ENCODE assay signal across 6 fruit fly cellular contexts in genomic region chr3L:21891307-21891774, dm6.
TF ChIP-seq lines count a peak whose summit lies in the region.

No protein-coding gene starts in this region.

- no peak for TF ChIP-seq CTCF in whole organism, embryonic (GFP tag; optimal IDR thresholded peaks at IDR 0.05; lab: Kevin White, UChicago)

TF ChIP-seq in whole organism, 6 proteins besides CTCF, POLR2A, EP300 and RAD21:
- TF ChIP-seq EcR (GFP tag; optimal IDR thresholded peaks at IDR 0.05; lab: Kevin White, UChicago), result peak; percentile 17 to 54
- TF ChIP-seq psq (optimal IDR thresholded peaks at IDR 0.05; lab: Kevin White, UChicago), result no peak
- no peak for TF ChIP-seq usp (GFP tag; optimal IDR thresholded peaks at IDR 0.05; lab: Kevin White, UChicago)
- TF ChIP-seq pan (optimal IDR thresholded peaks at IDR 0.05; lab: Kevin White, UChicago), result no peak
- TF ChIP-seq CG8478 (optimal IDR thresholded peaks at IDR 0.05; lab: Kevin White, UChicago), result no peak
- no peak for TF ChIP-seq Dll (optimal IDR thresholded peaks at IDR 0.05; lab: Kevin White, UChicago)

TF ChIP-seq in whole organism, adult, 20 proteins besides CTCF, POLR2A, EP300 and RAD21 (continues in another document):
- no peak for TF ChIP-seq Mnt (GFP tag; optimal IDR thresholded peaks at IDR 0.05; lab: Kevin White, UChicago)
- TF ChIP-seq kay (GFP tag; lab: Kevin White, UChicago; ENCODE audit: borderline replicate concordance), result no peak
- TF ChIP-seq CG11617 (GFP tag; optimal IDR thresholded peaks at IDR 0.05; lab: Kevin White, UChicago), result peak; percentile 52
- peak; percentile 74 for TF ChIP-seq CG33017 (tag; optimal IDR thresholded peaks at IDR 0.05; lab: Kevin White, UChicago)
- TF ChIP-seq Crg-1 (GFP tag; optimal IDR thresholded peaks at IDR 0.05; lab: Kevin White, UChicago), result no peak
- TF ChIP-seq bab1 (GFP tag; optimal IDR thresholded peaks at IDR 0.05; lab: Kevin White, UChicago), result peak; percentile 69
- no peak for TF ChIP-seq CG1620 (GFP tag; optimal IDR thresholded peaks at IDR 0.05; lab: Kevin White, UChicago)
- TF ChIP-seq CG5204 (GFP tag; optimal IDR thresholded peaks at IDR 0.05; lab: Kevin White, UChicago), result peak; percentile 50
- TF ChIP-seq CG7045 (GFP tag; optimal IDR thresholded peaks at IDR 0.05; lab: Kevin White, UChicago), result peak; percentile 67
- no peak for TF ChIP-seq CG12768 (GFP tag; optimal IDR thresholded peaks at IDR 0.05; lab: Kevin White, UChicago)
- TF ChIP-seq tj (GFP tag; optimal IDR thresholded peaks at IDR 0.05; lab: Kevin White, UChicago), result peak; percentile 90
- no peak for TF ChIP-seq cnc (optimal IDR thresholded peaks at IDR 0.05; lab: Kevin White, UChicago)
- TF ChIP-seq CG14711 (tag; optimal IDR thresholded peaks at IDR 0.05; lab: Kevin White, UChicago), result peak; percentile 73
- peak; percentile 3 for TF ChIP-seq Clk (GFP tag; optimal IDR thresholded peaks at IDR 0.05; lab: Kevin White, UChicago)
- no peak for TF ChIP-seq ovo (GFP tag; optimal IDR thresholded peaks at IDR 0.05; lab: Kevin White, UChicago)
- peak; percentile 18 for TF ChIP-seq Hr96 (GFP tag; optimal IDR thresholded peaks at IDR 0.05; lab: Kevin White, UChicago)
- TF ChIP-seq cic (GFP tag; optimal IDR thresholded peaks at IDR 0.05; lab: Kevin White, UChicago), result no peak

TF ChIP-seq in whole organism, embryonic, 481 proteins besides CTCF, POLR2A, EP300 and RAD21 (continues in another document):
- TF ChIP-seq Jarid2 (GFP tag; optimal IDR thresholded peaks at IDR 0.05; lab: Kevin White, UChicago) (no peak), BEAF-32 (GFP tag; optimal IDR thresholded peaks at IDR 0.05; lab: Kevin White, UChicago) (no peak), CG11093 (GFP tag; IDR thresholded peaks at IDR 0.05; lab: Robert Waterston, UW) (no peak), CG32532 (GFP tag; IDR thresholded peaks at IDR 0.05; lab: Robert Waterston, UW) (no peak), CG1603 (tag; optimal IDR thresholded peaks at IDR 0.05; lab: Kevin White, UChicago) (peak; percentile 28), CG17361 (GFP tag; IDR thresholded peaks at IDR 0.05; lab: Robert Waterston, UW) (0 out of 3 replicates have a peak, but pooled peaks have one; percentile 16), sisA (GFP tag; IDR thresholded peaks at IDR 0.05; lab: Robert Waterston, UW) (no peak), dmrt99B (tag; optimal IDR thresholded peaks at IDR 0.05; lab: Kevin White, UChicago) (peak; percentile 11), CG11247 (GFP tag; IDR thresholded peaks at IDR 0.05; lab: Robert Waterston, UW) (no peak), Awh (GFP tag; IDR thresholded peaks at IDR 0.05; lab: Robert Waterston, UW) (no peak), CG34376 (GFP tag; optimal IDR thresholded peaks at IDR 0.05; lab: Kevin White, UChicago) (no peak), bcd (GFP tag; optimal IDR thresholded peaks at IDR 0.05; lab: Kevin White, UChicago) (no peak), Drgx (GFP tag; IDR thresholded peaks at IDR 0.05; lab: Robert Waterston, UW) (peak; percentile 86), CG11398 (GFP tag; optimal IDR thresholded peaks at IDR 0.05; lab: Kevin White, UChicago) (no peak), Atf-2 (GFP tag; optimal IDR thresholded peaks at IDR 0.05; lab: Kevin White, UChicago) (no peak), Ptx1 (GFP tag; IDR thresholded peaks at IDR 0.05; lab: Robert Waterston, UW) (0 out of 2 replicates have a peak, but pooled peaks have one; percentile 8), CG4707 (GFP tag; optimal IDR thresholded peaks at IDR 0.05; lab: Kevin White, UChicago) (no peak), CG13296 (GFP tag; optimal IDR thresholded peaks at IDR 0.05; lab: Kevin White, UChicago) (no peak)

TF ChIP-seq in whole organism, prepupa, 60 proteins besides CTCF, POLR2A, EP300 and RAD21 (continues in another document):
- TF ChIP-seq CG32006 (GFP tag; optimal IDR thresholded peaks at IDR 0.05; lab: Kevin White, UChicago), result peak; percentile 93
- TF ChIP-seq CG6808 (GFP tag; optimal IDR thresholded peaks at IDR 0.05; lab: Kevin White, UChicago), result peak; percentile 61
- TF ChIP-seq esn (GFP tag; optimal IDR thresholded peaks at IDR 0.05; lab: Kevin White, UChicago), result peak; percentile 94
- peak; percentile 75 for TF ChIP-seq CG3032 (tag; optimal IDR thresholded peaks at IDR 0.05; lab: Kevin White, UChicago)
- TF ChIP-seq Sox102F (GFP tag; optimal IDR thresholded peaks at IDR 0.05; lab: Kevin White, UChicago), result peak; percentile 84
- TF ChIP-seq CG6854 (GFP tag; optimal IDR thresholded peaks at IDR 0.05; lab: Kevin White, UChicago), result peak; percentile 24
- TF ChIP-seq cyc (GFP tag; optimal IDR thresholded peaks at IDR 0.05; lab: Kevin White, UChicago), result peak; percentile 87
- TF ChIP-seq fkh (GFP tag; optimal IDR thresholded peaks at IDR 0.05; lab: Kevin White, UChicago), result no peak
- TF ChIP-seq Ets21C (GFP tag; optimal IDR thresholded peaks at IDR 0.05; lab: Kevin White, UChicago), result peak; percentile 84
- peak; percentile 91 for TF ChIP-seq lz (GFP tag; optimal IDR thresholded peaks at IDR 0.05; lab: Kevin White, UChicago)
- TF ChIP-seq CG3919 (GFP tag; optimal IDR thresholded peaks at IDR 0.05; lab: Kevin White, UChicago), result peak; percentile 90
- TF ChIP-seq CG8319 (GFP tag; optimal IDR thresholded peaks at IDR 0.05; lab: Kevin White, UChicago), result peak; percentile 48
- peak; percentile 95 for TF ChIP-seq svp (GFP tag; lab: Kevin White, UChicago)
- peak; percentile 85 for TF ChIP-seq Ets96B (tag; optimal IDR thresholded peaks at IDR 0.05; lab: Kevin White, UChicago)
- TF ChIP-seq CG6276 (GFP tag; optimal IDR thresholded peaks at IDR 0.05; lab: Kevin White, UChicago), result peak; percentile 88
- TF ChIP-seq achi (GFP tag; optimal IDR thresholded peaks at IDR 0.05; lab: Kevin White, UChicago), result peak; percentile 89
- TF ChIP-seq fd59A (GFP tag; optimal IDR thresholded peaks at IDR 0.05; lab: Kevin White, UChicago), result peak; percentile 63
- peak; percentile 1 for TF ChIP-seq fd85E (GFP tag; optimal IDR thresholded peaks at IDR 0.05; lab: Kevin White, UChicago)
- peak; percentile 48 to 57 for TF ChIP-seq ss (GFP tag; optimal IDR thresholded peaks at IDR 0.05; lab: Kevin White, UChicago)

TF ChIP-seq in whole organism, pupa, 21 proteins besides CTCF, POLR2A, EP300 and RAD21 (continues in another document):
- TF ChIP-seq CG15710 (tag; optimal IDR thresholded peaks at IDR 0.05; lab: Kevin White, UChicago) (peak; percentile 73), CG9948 (tag; optimal IDR thresholded peaks at IDR 0.05; lab: Kevin White, UChicago) (peak; percentile 86), CG8301 (tag; optimal IDR thresholded peaks at IDR 0.05; lab: Kevin White, UChicago) (peak; percentile 95), Pif1B (GFP tag; optimal IDR thresholded peaks at IDR 0.05; lab: Kevin White, UChicago) (peak; percentile 91), CG8159 (tag; optimal IDR thresholded peaks at IDR 0.05; lab: Kevin White, UChicago) (peak; percentile 73), gl (tag; optimal IDR thresholded peaks at IDR 0.05; lab: Kevin White, UChicago) (peak; percentile 55), D1 (tag; optimal IDR thresholded peaks at IDR 0.05; lab: Kevin White, UChicago) (peak; percentile 7), Pif1A (GFP tag; optimal IDR thresholded peaks at IDR 0.05; lab: Kevin White, UChicago) (peak; percentile 92), CG32121 (GFP tag; IDR thresholded peaks at IDR 0.05; lab: Robert Waterston, UW) (peak; percentile 89), CG34367 (tag; optimal IDR thresholded peaks at IDR 0.05; lab: Kevin White, UChicago) (peak; percentile 77), CG14655 (GFP tag; optimal IDR thresholded peaks at IDR 0.05; lab: Kevin White, UChicago) (peak; percentile 96), CG17806 (tag; optimal IDR thresholded peaks at IDR 0.05; lab: Kevin White, UChicago) (peak; percentile 84), rn (GFP tag; IDR thresholded peaks at IDR 0.05; lab: Robert Waterston, UW) (peak; percentile 61), Ets98B (GFP tag; IDR thresholded peaks at IDR 0.05; lab: Robert Waterston, UW) (peak; percentile 88), CG4496 (GFP tag; IDR thresholded peaks at IDR 0.05; lab: Robert Waterston, UW) (peak; percentile 92), EcR (GFP tag; optimal IDR thresholded peaks at IDR 0.05; lab: Kevin White, UChicago) (peak; percentile 72), Snoo (tag; optimal IDR thresholded peaks at IDR 0.05; lab: Kevin White, UChicago) (peak; percentile 78), CG10348 (GFP tag; IDR thresholded peaks at IDR 0.05; lab: Robert Waterston, UW) (0 out of 2 replicates have a peak, but pooled peaks have one; percentile 18), CG13204 (GFP tag; optimal IDR thresholded peaks at IDR 0.05; lab: Kevin White, UChicago) (peak; percentile 53)

TF ChIP-seq in whole organism, wandering third instar larva, 38 proteins besides CTCF, POLR2A, EP300 and RAD21 (continues in another document):
- peak; percentile 94 for TF ChIP-seq fru (GFP tag; optimal IDR thresholded peaks at IDR 0.05; lab: Kevin White, UChicago)
- peak; percentile 52 for TF ChIP-seq dsf (GFP tag; optimal IDR thresholded peaks at IDR 0.05; lab: Kevin White, UChicago; ENCODE audit: borderline replicate concordance)
- TF ChIP-seq CG32264 (GFP tag; optimal IDR thresholded peaks at IDR 0.05; lab: Kevin White, UChicago), result peak; percentile 91
- TF ChIP-seq tai (GFP tag; optimal IDR thresholded peaks at IDR 0.05; lab: Kevin White, UChicago), result peak; percentile 86
- TF ChIP-seq Hnf4 (GFP tag; optimal IDR thresholded peaks at IDR 0.05; lab: Kevin White, UChicago), result peak; percentile 95
- peak; percentile 90 for TF ChIP-seq sage (GFP tag; optimal IDR thresholded peaks at IDR 0.05; lab: Kevin White, UChicago)
- TF ChIP-seq Jra (GFP tag; optimal IDR thresholded peaks at IDR 0.05; lab: Kevin White, UChicago), result peak; percentile 91
- peak; percentile 72 for TF ChIP-seq CrebA (GFP tag; optimal IDR thresholded peaks at IDR 0.05; lab: Kevin White, UChicago; ENCODE audit: borderline replicate concordance)
- peak; percentile 93 for TF ChIP-seq OdsH (GFP tag; optimal IDR thresholded peaks at IDR 0.05; lab: Kevin White, UChicago)
- no peak for TF ChIP-seq jim (GFP tag; optimal IDR thresholded peaks at IDR 0.05; lab: Kevin White, UChicago)
- TF ChIP-seq br (GFP tag; optimal IDR thresholded peaks at IDR 0.05; lab: Kevin White, UChicago), result peak; percentile 95
- no peak for TF ChIP-seq Hr78 (GFP tag; optimal IDR thresholded peaks at IDR 0.05; lab: Kevin White, UChicago)
- peak; percentile 86 for TF ChIP-seq HLH106 (tag; optimal IDR thresholded peaks at IDR 0.05; lab: Kevin White, UChicago)
- no peak for TF ChIP-seq pan (optimal IDR thresholded peaks at IDR 0.05; lab: Kevin White, UChicago)
- TF ChIP-seq Abd-B (GFP tag; optimal IDR thresholded peaks at IDR 0.05; lab: Kevin White, UChicago), result no peak
- peak; percentile 56 for TF ChIP-seq CG9705 (GFP tag; optimal IDR thresholded peaks at IDR 0.05; lab: Kevin White, UChicago)
- TF ChIP-seq ey (GFP tag; optimal IDR thresholded peaks at IDR 0.05; lab: Kevin White, UChicago), result peak; percentile 95
- TF ChIP-seq foxo (GFP tag; optimal IDR thresholded peaks at IDR 0.05; lab: Kevin White, UChicago), result peak; percentile 78 to 96
- TF ChIP-seq Sp1 (GFP tag; optimal IDR thresholded peaks at IDR 0.05; lab: Kevin White, UChicago), result peak; percentile 93
- peak; percentile 86 for TF ChIP-seq woc (GFP tag; optimal IDR thresholded peaks at IDR 0.05; lab: Kevin White, UChicago)
- TF ChIP-seq psq (GFP tag; optimal IDR thresholded peaks at IDR 0.05; lab: Kevin White, UChicago), result peak; percentile 91
- no peak for TF ChIP-seq dl (GFP tag; optimal IDR thresholded peaks at IDR 0.05; lab: Kevin White, UChicago; ENCODE audit: insufficient read depth in 1 of 2, partially characterized antibody in 2 of 2)
